Worm (Caenorhabditis elegans) whole organism, young adult: ENCODE results near the gene nhr-230.

ENCODE experiments used
- B0336.3 ChIP-seq: fragments of 200-800 bp; sonication (Bioruptor generic); IDR thresholded peaks from 2 replicates; pipeline ENCODE4 v1.3.6; 2022; ENCODE audit warnings: missing genetic modification characterization, missing compliant biosample characterization
- C17E4.6 ChIP-seq: fragments of 200-800 bp; sonication (Bioruptor generic); IDR thresholded peaks from 2 replicates; pipeline ENCODE4 v1.3.6; 2022; ENCODE audit warnings: missing genetic modification reagents, missing genetic modification characterization, missing compliant biosample characterization
- D2030.7 ChIP-seq: fragments of 200-800 bp; sonication (Bioruptor generic); IDR thresholded peaks from 2 replicates; pipeline ENCODE4 v1.3.6; 2022; ENCODE audit warnings: missing genetic modification reagents, missing genetic modification characterization, missing compliant biosample characterization
- F33H1.4 ChIP-seq: fragments of 200-800 bp; sonication (Bioruptor generic); IDR thresholded peaks from 2 replicates; pipeline ENCODE4 v1.3.6; 2022; ENCODE audit warnings: missing genetic modification reagents, missing genetic modification characterization, missing compliant biosample characterization
- F37B4.10 ChIP-seq: fragments of 200-800 bp; sonication (Bioruptor generic); IDR thresholded peaks from 2 replicates; pipeline ENCODE4 v1.3.6; 2022; ENCODE audit warnings: missing genetic modification characterization, missing compliant biosample characterization
- K12H6.12 ChIP-seq: fragments of 200-800 bp; sonication (Bioruptor generic); optimal IDR thresholded peaks from 2 replicates; lab custom pipeline; 2018; ENCODE audit warnings: mild to moderate bottlenecking, missing genetic modification characterization, missing compliant biosample characterization
- Y53G8AR.9 ChIP-seq: fragments of 200-800 bp; sonication (Bioruptor generic); conservative IDR thresholded peaks from 2 replicates; pipeline ENCODE4 v1.3.6; 2022; ENCODE audit warnings: missing genetic modification reagents, missing genetic modification characterization, missing compliant biosample characterization
- Y67H2A.10 ChIP-seq: fragments of 200-800 bp; sonication (Bioruptor generic); conservative IDR thresholded peaks from 2 replicates; pipeline ENCODE4 v1.3.6; 2022; ENCODE audit warnings: missing genetic modification reagents, missing genetic modification characterization, missing compliant biosample characterization
- Y95B8A.8 ChIP-seq: fragments of 200-800 bp; sonication (Bioruptor generic); IDR thresholded peaks from 2 replicates; pipeline ENCODE4 v1.3.6; 2022; ENCODE audit warnings: missing genetic modification reagents, missing genetic modification characterization, missing compliant biosample characterization
- ZK185.1 ChIP-seq: sonication (generic microtip); optimal IDR thresholded peaks from 2 replicates; lab custom pipeline; 2016; ENCODE audit warnings: mild to moderate bottlenecking, missing genetic modification characterization, missing compliant biosample characterization; ENCODE audit not compliant: poor library complexity, severe bottlenecking
- akir-1 ChIP-seq: fragments of 200-800 bp; sonication (Bioruptor generic); optimal IDR thresholded peaks from 2 replicates; lab custom pipeline; 2018; ENCODE audit warnings: mild to moderate bottlenecking, missing genetic modification characterization, moderate library complexity, missing compliant biosample characterization
- ama-1 ChIP-seq, 3 experiments: fragments of 150-350 bp in 1 of 3; sonication (generic microtip) in 2 of 3; optimal IDR thresholded peaks; 2 replicates each; lab custom pipeline; 2014 to 2018; ENCODE audit warnings: missing biosample characterization in 2 of 3, missing genetic modification characterization in 2 of 3, missing genetic modification reagents in 2 of 3
- aptf-3 ChIP-seq: fragments of 200-800 bp; sonication (Bioruptor generic); IDR thresholded peaks from 2 replicates; pipeline ENCODE4 v1.3.6; 2022; ENCODE audit warnings: missing genetic modification characterization, missing compliant biosample characterization
- atf-7 ChIP-seq: sonication (generic microtip); optimal IDR thresholded peaks from 2 replicates; lab custom pipeline; 2017; ENCODE audit warnings: mild to moderate bottlenecking, missing genetic modification characterization, missing compliant biosample characterization
- athp-1 ChIP-seq: sonication (generic microtip); optimal IDR thresholded peaks from 2 replicates; lab custom pipeline; 2017; ENCODE audit warnings: mild to moderate bottlenecking, missing genetic modification characterization, missing compliant biosample characterization
- attf-3 ChIP-seq: fragments of 200-800 bp; sonication (Bioruptor generic); conservative IDR thresholded peaks from 2 replicates; pipeline ENCODE4 v1.3.6; 2022; ENCODE audit warnings: missing genetic modification reagents, missing genetic modification characterization, missing compliant biosample characterization
- bed-2 ChIP-seq: fragments of 200-800 bp; sonication (Bioruptor generic); IDR thresholded peaks from 2 replicates; pipeline ENCODE4 v1.3.6; 2022; ENCODE audit warnings: missing genetic modification reagents, missing genetic modification characterization, missing compliant biosample characterization
- cebp-1 ChIP-seq, 2 experiments: fragments of 200-800 bp in 1 of 2; sonication (Bioruptor generic) in 1 of 2; sonication (generic microtip) in 1 of 2; IDR thresholded peaks in 1 of 2; optimal IDR thresholded peaks in 1 of 2; 2 replicates each; pipeline versions ENCODE4 v1.3.6 to Lab custom; 2017 to 2022; ENCODE audit warnings: missing compliant biosample characterization in 2 of 2, missing genetic modification characterization in 2 of 2, mild to moderate bottlenecking in 1 of 2, missing genetic modification reagents in 1 of 2, moderate library complexity in 1 of 2
- cebp-2 ChIP-seq: fragments of 200-800 bp; sonication (Bioruptor generic); IDR thresholded peaks from 2 replicates; pipeline ENCODE4 v1.3.6; 2022; ENCODE audit warnings: missing genetic modification characterization, missing compliant biosample characterization
- die-1 ChIP-seq: sonication (generic microtip); optimal IDR thresholded peaks from 2 replicates; lab custom pipeline; 2016; ENCODE audit warnings: missing genotype, mild to moderate bottlenecking, missing genetic modification characterization, missing compliant biosample characterization
- egrh-3 ChIP-seq: fragments of 200-800 bp; sonication (Bioruptor generic); IDR thresholded peaks from 2 replicates; pipeline ENCODE4 v1.3.6; 2022; ENCODE audit warnings: missing genetic modification reagents, missing genetic modification characterization, missing compliant biosample characterization
- hmg-1.2 ChIP-seq: fragments of 200-800 bp; sonication (Bioruptor generic); IDR thresholded peaks from 2 replicates; pipeline ENCODE4 v1.3.6; 2022; ENCODE audit warnings: missing genetic modification reagents, missing genetic modification characterization, missing compliant biosample characterization
- hrde-1 ChIP-seq: sonication (generic microtip); optimal IDR thresholded peaks from 2 replicates; lab custom pipeline; 2016; ENCODE audit warnings: missing genetic modification characterization, mild to moderate bottlenecking, missing compliant biosample characterization, moderate library complexity, missing genotype, missing genetic modification reagents, borderline replicate concordance
- hsf-1 ChIP-seq: fragments of 200-800 bp; sonication (Bioruptor generic); IDR thresholded peaks from 2 replicates; pipeline ENCODE4 v1.3.6; 2022; ENCODE audit warnings: missing genetic modification reagents, missing genetic modification characterization, missing compliant biosample characterization
- let-526 ChIP-seq: fragments of 200-800 bp; sonication (Bioruptor generic); IDR thresholded peaks from 2 replicates; pipeline ENCODE4 v1.3.6; 2022; ENCODE audit warnings: missing genetic modification reagents, missing genetic modification characterization, missing compliant biosample characterization
- lin-26 ChIP-seq: fragments of 200-800 bp; sonication (Bioruptor generic); IDR thresholded peaks from 2 replicates; pipeline ENCODE4 v1.3.6; 2022; ENCODE audit warnings: missing genetic modification reagents, missing genetic modification characterization, missing compliant biosample characterization
- lin-35 ChIP-seq, 3 experiments: fragments of 150-350 bp in 2 of 3; sonication (generic microtip) in 1 of 3; optimal IDR thresholded peaks; 2 replicates each; lab custom pipeline; 2014 to 2018; ENCODE audit warnings: missing biosample characterization in 3 of 3, missing genetic modification characterization in 3 of 3, missing genetic modification reagents in 3 of 3
- lin-54 ChIP-seq: fragments of 200-800 bp; sonication (Bioruptor generic); optimal IDR thresholded peaks from 2 replicates; lab custom pipeline; 2018; ENCODE audit warnings: mild to moderate bottlenecking, missing genetic modification characterization, missing compliant biosample characterization
- lsl-1 ChIP-seq: fragments of 200-800 bp; sonication (Bioruptor generic); optimal IDR thresholded peaks from 2 replicates; lab custom pipeline; 2018; ENCODE audit warnings: mild to moderate bottlenecking, missing genetic modification characterization, moderate library complexity, missing compliant biosample characterization
- mcd-1 ChIP-seq: fragments of 200-800 bp; sonication (Bioruptor generic); IDR thresholded peaks from 2 replicates; pipeline ENCODE4 v1.3.6; 2022; ENCODE audit warnings: missing genetic modification reagents, missing genetic modification characterization, missing compliant biosample characterization
- nfya-1 ChIP-seq: sonication (generic microtip); optimal IDR thresholded peaks from 2 replicates; lab custom pipeline; 2017; ENCODE audit warnings: antibody characterized with exemption, missing compliant biosample characterization, missing genetic modification characterization, borderline replicate concordance; ENCODE audit not compliant: insufficient read depth
- nhr-120 ChIP-seq: fragments of 200-800 bp; sonication (Bioruptor generic); IDR thresholded peaks from 2 replicates; pipeline ENCODE4 v1.3.6; 2022; ENCODE audit warnings: missing genetic modification characterization, missing compliant biosample characterization
- nhr-80 ChIP-seq: sonication (generic microtip); optimal IDR thresholded peaks from 2 replicates; lab custom pipeline; 2016; ENCODE audit warnings: missing genetic modification characterization, missing compliant biosample characterization
- nhr-90 ChIP-seq: sonication (generic microtip); optimal IDR thresholded peaks from 2 replicates; lab custom pipeline; 2016; ENCODE audit warnings: missing genotype, mild to moderate bottlenecking, missing genetic modification characterization, missing compliant biosample characterization
- pbrm-1 ChIP-seq: fragments of 200-800 bp; sonication (Bioruptor generic); IDR thresholded peaks from 2 replicates; pipeline ENCODE4 v1.3.6; 2022; ENCODE audit warnings: missing genetic modification reagents, missing genetic modification characterization, missing compliant biosample characterization
- snpc-1.3 ChIP-seq: sonication (generic microtip); optimal IDR thresholded peaks from 2 replicates; lab custom pipeline; 2017; ENCODE audit warnings: missing genetic modification characterization, mild to moderate bottlenecking, missing compliant biosample characterization, antibody characterized with exemption, moderate library complexity, missing genotype, missing genetic modification reagents; ENCODE audit not compliant: insufficient read depth
- unc-62 ChIP-seq: fragments of 150-350 bp; optimal IDR thresholded peaks from 2 replicates; lab custom pipeline; 2014; ENCODE audit warnings: missing biosample characterization, missing genetic modification reagents, missing genetic modification characterization
- ztf-18 ChIP-seq: sonication (generic microtip); optimal IDR thresholded peaks from 2 replicates; lab custom pipeline; 2016; ENCODE audit warnings: missing genotype, mild to moderate bottlenecking, missing genetic modification characterization, missing compliant biosample characterization
- ztf-6 ChIP-seq: fragments of 200-800 bp; sonication (Bioruptor generic); IDR thresholded peaks from 2 replicates; pipeline ENCODE4 v1.3.6; 2022; ENCODE audit warnings: missing genetic modification reagents, missing genetic modification characterization, missing compliant biosample characterization

nhr-230 gene

ce11 chrV:18868517-18868916, 21.9 kb downstream of the nhr-230 start:
- TF ChIP-seq nhr-80 (tag; lab: Kevin White, UChicago), result peak; percentile 27
- no peak for TF ChIP-seq cebp-1 (GFP tag; IDR thresholded peaks at IDR 0.05; lab: Robert Waterston, UW)
- TF ChIP-seq cebp-1 (tag; optimal IDR thresholded peaks at IDR 0.05; lab: Kevin White, UChicago), result peak; percentile 12
- peak; percentile 73; the same call in 1 of the 2 replicates for TF ChIP-seq hmg-1.2
- peak; percentile 25 for TF ChIP-seq K12H6.12 (tag; lab: Kevin White, UChicago)
- TF ChIP-seq B0336.3 (GFP tag; lab: Robert Waterston, UW), result no peak
- TF ChIP-seq, all 124 proteins: peak for 4

- TF ChIP-seq lin-35 (GFP tag; optimal IDR thresholded peaks at IDR 0.05; lab: Kevin White, UChicago) (no peak), atf-7 (tag; lab: Kevin White, UChicago) (no peak), nhr-80 (tag; lab: Kevin White, UChicago) (peak; percentile 62), cebp-1 (GFP tag; IDR thresholded peaks at IDR 0.05; lab: Robert Waterston, UW) (no peak), cebp-1 (tag; optimal IDR thresholded peaks at IDR 0.05; lab: Kevin White, UChicago) (peak; percentile 10), unc-62 (GFP tag; lab: Kevin White, UChicago) (peak; percentile 85)
Observed at ce11 chrV:18870955-18871354, 24.4 kb downstream of the nhr-230 start.

- TF ChIP-seq akir-1 (GFP tag; lab: Kevin White, UChicago), result no peak
- no peak for TF ChIP-seq die-1 (tag; lab: Kevin White, UChicago)
- no peak for TF ChIP-seq cebp-2 (GFP tag; lab: Robert Waterston, UW)
- TF ChIP-seq let-526 (GFP tag; lab: Robert Waterston, UW), result no peak
- TF ChIP-seq Y95B8A.8, result no peak
Observed at ce11 chrV:18873833-18874232, 27.3 kb downstream of the nhr-230 start, which contains the start of gene ceh-51. TSS of gene ceh-51 (plus strand) at chrV:18874133.

ce11 chrV:18882990-18883389, 36.4 kb downstream of the nhr-230 start:
- TF ChIP-seq aptf-3 (GFP tag; lab: Robert Waterston, UW) (peak; percentile 62; the same call in 1 of the 2 replicates), Y53G8AR.9 (GFP tag; lab: Robert Waterston, UW) (0 out of 2 replicates have a peak, but pooled peaks have one; percentile 39), C17E4.6 (peak; percentile 46; the same call in 1 of the 2 replicates), bed-2 (0 out of 2 replicates have a peak, but pooled peaks have one; percentile 13), D2030.7 (GFP tag; lab: Robert Waterston, UW) (0 out of 2 replicates have a peak, but pooled peaks have one; percentile 8), nhr-120 (0 out of 2 replicates have a peak, but pooled peaks have one; percentile 11), egrh-3 (GFP tag; lab: Robert Waterston, UW) (peak; percentile 41)
- TF ChIP-seq, all 124 proteins: peak for 7; not testable (repeated sequence) for 117

- TF ChIP-seq ZK185.1 (no peak), mcd-1 (GFP tag; lab: Robert Waterston, UW) (peak; percentile 53), ztf-6 (GFP tag; lab: Robert Waterston, UW) (no peak), F37B4.10 (GFP tag; lab: Robert Waterston, UW) (no peak), lin-35 (GFP tag; optimal IDR thresholded peaks at IDR 0.05; lab: Kevin White, UChicago) (peak in 1 of 3 experiments; percentile 48), let-526 (GFP tag; lab: Robert Waterston, UW) (no peak), nhr-90 (tag; lab: Kevin White, UChicago) (no peak), Y67H2A.10 (no peak), pbrm-1 (GFP tag; lab: Robert Waterston, UW) (peak; percentile 55; the same call in 1 of the 2 replicates), ztf-18 (peak; percentile 92), snpc-1.3 (no peak), hsf-1 (GFP tag; lab: Robert Waterston, UW) (no peak), hrde-1 (tag; lab: Kevin White, UChicago) (no peak), lsl-1 (GFP tag; lab: Kevin White, UChicago) (peak; percentile 24), lin-54 (peak; percentile 58), ama-1 (optimal IDR thresholded peaks at IDR 0.05; lab: Kevin White, UChicago) (no peak), ama-1 (GFP tag; optimal IDR thresholded peaks at IDR 0.05; lab: Kevin White, UChicago) (no peak), nfya-1 (tag; lab: Kevin White, UChicago) (no peak), lin-26 (GFP tag; lab: Robert Waterston, UW) (no peak), F33H1.4 (GFP tag; lab: Robert Waterston, UW) (no peak), attf-3 (GFP tag; lab: Robert Waterston, UW) (no peak), athp-1 (tag; lab: Kevin White, UChicago) (no peak)
Observed at ce11 chrV:18894924-18895388, 48.4 kb downstream of the nhr-230 start, which contains the start of gene emb-4. TSS of gene emb-4 (minus strand) at chrV:18894974.
